Worm (Caenorhabditis elegans) whole organism, mixed stage, embryonic: Measurements from ENCODE around the gene ift-81.

Source experiments
- M03D4.4 ChIP-seq: sonication (generic microtip); optimal IDR thresholded peaks from 2 replicates; lab custom pipeline; 2017; ENCODE audit warnings: mild to moderate bottlenecking, missing genetic modification characterization, missing compliant biosample characterization
- bed-3 ChIP-seq: fragments of 200-800 bp; sonication (Bioruptor generic); optimal IDR thresholded peaks from 3 replicates; lab custom pipeline; 2018; ENCODE audit warnings: mild to moderate bottlenecking, missing genetic modification characterization, moderate library complexity, missing compliant biosample characterization
- blmp-1 ChIP-seq: fragments of 150-350 bp; optimal IDR thresholded peaks from 2 replicates; lab custom pipeline; 2014; ENCODE audit warnings: missing biosample characterization, missing genetic modification characterization
- ceh-39 ChIP-seq: fragments of 150-350 bp; optimal IDR thresholded peaks from 2 replicates; lab custom pipeline; 2014; ENCODE audit warnings: missing biosample characterization, missing genetic modification characterization
- ceh-43 ChIP-seq: fragments of 200-800 bp; sonication (Bioruptor generic); optimal IDR thresholded peaks from 2 replicates; lab custom pipeline; 2018; ENCODE audit warnings: mild to moderate bottlenecking, missing genetic modification characterization, moderate library complexity, missing compliant biosample characterization
- ceh-83 ChIP-seq: fragments of 200-800 bp; sonication (Bioruptor generic); optimal IDR thresholded peaks from 2 replicates; lab custom pipeline; 2018; ENCODE audit warnings: mild to moderate bottlenecking, missing genetic modification characterization, missing compliant biosample characterization
- ces-1 ChIP-seq: fragments of 150-350 bp; optimal IDR thresholded peaks from 2 replicates; lab custom pipeline; 2014; ENCODE audit warnings: missing biosample characterization, missing genetic modification reagents, missing genetic modification characterization
- cnd-1 ChIP-seq: fragments of 200-800 bp; sonication (Bioruptor generic); optimal IDR thresholded peaks from 2 replicates; lab custom pipeline; 2018; ENCODE audit warnings: mild to moderate bottlenecking, missing genetic modification characterization, missing compliant biosample characterization
- flh-1 ChIP-seq: fragments of 200-800 bp; sonication (Bioruptor generic); optimal IDR thresholded peaks from 2 replicates; lab custom pipeline; 2018; ENCODE audit warnings: mild to moderate bottlenecking, missing genetic modification characterization, moderate library complexity, missing compliant biosample characterization
- ham-2 ChIP-seq: fragments of 200-800 bp; sonication (Bioruptor generic); optimal IDR thresholded peaks from 2 replicates; lab custom pipeline; 2018; ENCODE audit warnings: mild to moderate bottlenecking, missing genetic modification characterization, missing compliant biosample characterization
- lin-13 ChIP-seq: fragments of 150-350 bp; optimal IDR thresholded peaks from 2 replicates; lab custom pipeline; 2014; ENCODE audit warnings: missing biosample characterization, missing genetic modification characterization
- lsy-2 ChIP-seq: fragments of 150-350 bp; optimal IDR thresholded peaks from 2 replicates; lab custom pipeline; 2014; ENCODE audit warnings: missing biosample characterization, missing genetic modification characterization
- mab-5 ChIP-seq: fragments of 150-350 bp; optimal IDR thresholded peaks from 2 replicates; lab custom pipeline; 2014; ENCODE audit warnings: missing biosample characterization, missing genetic modification characterization
- mep-1 ChIP-seq: fragments of 150-350 bp; optimal IDR thresholded peaks from 2 replicates; lab custom pipeline; 2017; ENCODE audit warnings: missing biosample characterization, missing genetic modification reagents, missing genetic modification characterization, inconsistent platforms
- mls-2 ChIP-seq: sonication (generic microtip); optimal IDR thresholded peaks from 2 replicates; lab custom pipeline; 2016; ENCODE audit warnings: mild to moderate bottlenecking, missing genetic modification characterization, moderate library complexity, missing compliant biosample characterization
- nhr-12 ChIP-seq: fragments of 150-350 bp; optimal IDR thresholded peaks from 2 replicates; lab custom pipeline; 2014; ENCODE audit warnings: missing biosample characterization, missing genetic modification characterization
- nhr-2 ChIP-seq: fragments of 150-350 bp; optimal IDR thresholded peaks from 2 replicates; lab custom pipeline; 2014; ENCODE audit warnings: missing biosample characterization, missing genetic modification characterization
- nhr-237 ChIP-seq: fragments of 150-350 bp; optimal IDR thresholded peaks from 2 replicates; lab custom pipeline; 2014; ENCODE audit warnings: missing biosample characterization, missing genetic modification characterization
- nhr-28 ChIP-seq: fragments of 150-350 bp; optimal IDR thresholded peaks from 2 replicates; lab custom pipeline; 2014; ENCODE audit warnings: missing biosample characterization, missing genetic modification characterization
- nhr-76 ChIP-seq: sonication (generic microtip); optimal IDR thresholded peaks from 2 replicates; lab custom pipeline; 2017; ENCODE audit warnings: missing biosample characterization, missing genetic modification characterization
- pha-4 ChIP-seq: fragments of 150-350 bp; optimal IDR thresholded peaks from 2 replicates; lab custom pipeline; 2018; ENCODE audit warnings: missing biosample characterization, missing genetic modification reagents, missing genetic modification characterization
- snpc-4 ChIP-seq: fragments of 150-350 bp; optimal IDR thresholded peaks from 2 replicates; lab custom pipeline; 2014; ENCODE audit warnings: missing biosample characterization, missing genetic modification characterization
- sptf-1 ChIP-seq: sonication (generic microtip); optimal IDR thresholded peaks from 2 replicates; lab custom pipeline; 2017; ENCODE audit warnings: mild to moderate bottlenecking, missing genetic modification characterization, moderate library complexity, missing compliant biosample characterization
- tbx-8 ChIP-seq: fragments of 200-800 bp; sonication (Bioruptor generic); optimal IDR thresholded peaks from 2 replicates; lab custom pipeline; 2018; ENCODE audit warnings: mild to moderate bottlenecking, missing genetic modification characterization, moderate library complexity, missing compliant biosample characterization
- unc-120 ChIP-seq: sonication (generic microtip); optimal IDR thresholded peaks from 2 replicates; lab custom pipeline; 2017; ENCODE audit warnings: missing genetic modification characterization, missing compliant biosample characterization; ENCODE audit not compliant: poor library complexity, severe bottlenecking
- unc-39 ChIP-seq: fragments of 150-350 bp; optimal IDR thresholded peaks from 2 replicates; lab custom pipeline; 2014; ENCODE audit warnings: missing biosample characterization, missing genetic modification characterization
- unc-62 ChIP-seq: fragments of 150-350 bp; optimal IDR thresholded peaks from 2 replicates; lab custom pipeline; 2014; ENCODE audit warnings: missing biosample characterization, missing genetic modification reagents, missing genetic modification characterization
- zip-8 ChIP-seq: fragments of 150-350 bp; optimal IDR thresholded peaks from 2 replicates; lab custom pipeline; 2014; ENCODE audit warnings: missing biosample characterization, missing genetic modification characterization
- ztf-11 ChIP-seq: fragments of 150-350 bp; optimal IDR thresholded peaks from 2 replicates; lab custom pipeline; 2014; ENCODE audit warnings: missing biosample characterization, missing genetic modification characterization

The ift-81 gene

DNA sequence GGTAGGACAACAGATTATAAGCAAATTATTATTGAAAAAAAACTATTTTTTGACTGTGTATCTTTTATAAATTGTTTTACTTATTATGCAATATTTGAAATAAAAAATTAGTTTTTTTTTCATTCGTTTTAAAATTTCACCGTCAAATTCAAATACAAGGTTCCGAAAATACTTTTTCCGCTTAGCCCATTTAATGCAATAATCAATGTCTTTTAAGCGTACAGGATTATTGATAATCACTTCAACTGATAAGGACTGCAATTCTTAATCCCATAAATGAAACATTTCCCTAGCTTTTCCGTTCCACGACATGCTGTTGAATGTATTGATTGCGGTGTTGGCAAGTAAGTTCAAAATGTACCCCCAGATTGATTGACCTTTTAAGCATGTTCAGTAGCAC is 41.4 kb upstream of the ift-81 start, which contains the start of gene nspg-12:
Gene nspg-12, plus strand, starts transcription at position 301 of the 400 bp plus-strand sequence.
- no peak for TF ChIP-seq cnd-1 (tag; lab: Kevin White, UChicago)
- TF ChIP-seq nhr-76 (tag; lab: Kevin White, UChicago): no peak
- no peak for TF ChIP-seq unc-120
- TF ChIP-seq unc-39 (tag; lab: Kevin White, UChicago): no peak
- TF ChIP-seq mls-2 (tag; lab: Kevin White, UChicago): no peak
- TF ChIP-seq ceh-43: no peak
- TF ChIP-seq ces-1 (GFP tag; lab: Kevin White, UChicago): no peak
- TF ChIP-seq ham-2 (GFP tag; lab: Kevin White, UChicago): no peak
- TF ChIP-seq mep-1: no peak
- no peak for TF ChIP-seq bed-3 (GFP tag; lab: Kevin White, UChicago)
- no peak for TF ChIP-seq sptf-1 (tag; lab: Kevin White, UChicago)
- no peak for TF ChIP-seq unc-62
- no peak for TF ChIP-seq tbx-8 (GFP tag; lab: Kevin White, UChicago)
- TF ChIP-seq M03D4.4 (tag; lab: Kevin White, UChicago): no peak
- TF ChIP-seq ceh-39 (tag; lab: Kevin White, UChicago): no peak
- no peak for TF ChIP-seq blmp-1
- TF ChIP-seq nhr-28: no peak
- no peak for TF ChIP-seq ztf-11 (tag; lab: Kevin White, UChicago)
- TF ChIP-seq, all 35 proteins: peak for 0

DNA sequence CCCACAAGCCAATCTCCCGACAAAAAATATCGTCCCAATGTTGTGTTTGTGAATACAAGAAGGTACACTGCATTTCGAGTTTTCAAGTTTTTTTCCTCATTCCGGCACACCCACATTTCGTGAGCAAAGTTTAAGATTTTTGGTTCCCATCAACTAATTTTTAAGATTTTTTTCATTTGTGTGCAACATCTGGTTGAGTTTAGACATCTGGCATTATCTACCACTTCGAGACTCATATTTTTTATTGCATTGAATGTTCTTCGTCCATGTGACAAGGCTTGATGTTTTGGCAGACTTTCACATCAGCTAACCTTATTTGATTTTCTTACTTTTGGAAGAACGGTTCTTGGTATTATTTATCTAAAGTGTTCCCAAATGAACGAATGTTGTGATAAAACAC is 38.0 kb upstream of the ift-81 start:
- no peak for TF ChIP-seq lsy-2 (tag; lab: Kevin White, UChicago)
- TF ChIP-seq unc-39 (tag; lab: Kevin White, UChicago): no peak
- no peak for TF ChIP-seq ceh-43
- no peak for TF ChIP-seq nhr-237 (tag; lab: Kevin White, UChicago)
- no peak for TF ChIP-seq M03D4.4 (tag; lab: Kevin White, UChicago)

DNA sequence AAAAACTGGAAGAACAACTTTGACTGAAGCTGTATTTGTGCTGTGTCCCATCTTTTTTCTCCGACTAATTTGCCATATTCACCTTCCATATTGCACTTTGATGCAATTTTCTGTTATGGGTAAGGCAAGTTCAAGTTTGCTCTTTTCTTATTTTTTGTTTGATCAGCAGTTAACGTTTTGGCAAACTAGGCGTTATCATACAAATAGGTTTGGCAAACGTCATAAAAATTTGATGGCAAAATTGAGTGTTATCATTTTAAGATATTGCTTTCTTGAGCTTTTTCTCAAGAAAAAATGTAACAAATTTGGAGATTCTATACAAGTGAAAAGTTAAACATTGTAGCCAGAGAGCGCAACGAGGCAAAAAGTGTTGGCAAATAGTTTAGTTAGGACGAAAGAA is 36.3 kb upstream of the ift-81 start:
- TF ChIP-seq flh-1 (GFP tag; lab: Kevin White, UChicago) (no peak), blmp-1 (no peak), M03D4.4 (tag; lab: Kevin White, UChicago) (no peak), mep-1 (no peak), ceh-43 (no peak), ces-1 (GFP tag; lab: Kevin White, UChicago) (no peak), pha-4 (tag; lab: Kevin White, UChicago) (no peak)
- TF ChIP-seq, all 35 proteins: peak for 0

DNA sequence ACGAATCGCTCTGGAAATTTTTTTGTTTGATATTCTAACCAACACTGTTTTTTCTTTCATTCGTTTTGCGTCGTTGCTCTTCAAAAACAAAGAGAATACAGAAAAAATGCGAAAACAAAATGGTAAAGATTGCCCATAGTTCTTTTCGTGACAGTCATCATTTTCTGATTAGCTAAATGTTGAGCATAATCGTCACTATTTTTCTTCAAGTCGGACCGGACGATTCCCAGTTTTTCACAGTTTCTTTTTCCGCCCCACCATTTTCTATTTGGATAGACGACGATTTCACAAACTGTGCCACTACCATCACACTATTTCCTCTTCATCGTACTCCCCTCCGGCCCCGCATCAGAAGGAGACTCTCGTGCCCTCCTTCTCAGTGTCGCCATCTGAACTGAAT is 34.8 kb upstream of the ift-81 start:
- TF ChIP-seq zip-8 (tag; lab: Kevin White, UChicago) (no peak), lin-13 (tag; lab: Kevin White, UChicago) (no peak), nhr-12 (tag; lab: Kevin White, UChicago) (no peak), unc-62 (no peak), ceh-83 (GFP tag; lab: Kevin White, UChicago) (no peak), mep-1 (no peak), ceh-39 (tag; lab: Kevin White, UChicago) (no peak), unc-120 (no peak), ces-1 (GFP tag; lab: Kevin White, UChicago) (no peak), nhr-2 (no peak), mab-5 (tag; lab: Kevin White, UChicago) (no peak), ceh-43 (no peak), bed-3 (GFP tag; lab: Kevin White, UChicago) (no peak), snpc-4 (tag; lab: Kevin White, UChicago) (no peak), M03D4.4 (tag; lab: Kevin White, UChicago) (no peak), lsy-2 (tag; lab: Kevin White, UChicago) (no peak), ztf-11 (tag; lab: Kevin White, UChicago) (no peak), nhr-76 (tag; lab: Kevin White, UChicago) (no peak), unc-39 (tag; lab: Kevin White, UChicago) (no peak)

DNA sequence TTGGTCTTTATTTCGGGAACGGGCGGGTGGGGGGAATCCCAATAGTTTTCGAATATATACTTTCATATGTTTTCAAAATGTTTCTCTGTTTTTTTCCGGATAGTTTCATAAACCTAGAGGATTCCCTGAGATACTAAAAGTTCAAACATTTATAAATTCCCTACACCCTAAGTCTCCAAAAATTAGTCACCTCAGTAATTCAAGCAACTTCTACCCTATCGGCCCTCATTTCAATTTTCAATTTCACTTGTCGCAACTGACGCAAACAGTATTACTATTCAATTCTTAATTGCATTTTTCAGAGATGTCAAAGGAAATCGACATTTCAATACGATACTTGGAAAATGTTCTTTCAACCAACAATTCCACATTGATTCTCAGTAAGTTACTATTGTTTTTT is 34.3 kb upstream of the ift-81 start, which contains the start of gene Y34B4A.4:
Gene Y34B4A.4, plus strand, starts transcription at position 301 of the 400 bp plus-strand sequence.
- TF ChIP-seq lsy-2 (tag; lab: Kevin White, UChicago) (no peak), cnd-1 (tag; lab: Kevin White, UChicago) (no peak), ztf-11 (tag; lab: Kevin White, UChicago) (no peak), mab-5 (tag; lab: Kevin White, UChicago) (no peak), ham-2 (GFP tag; lab: Kevin White, UChicago) (no peak), M03D4.4 (tag; lab: Kevin White, UChicago) (no peak), ceh-83 (GFP tag; lab: Kevin White, UChicago) (no peak), unc-120 (no peak), ces-1 (GFP tag; lab: Kevin White, UChicago) (no peak), bed-3 (GFP tag; lab: Kevin White, UChicago) (no peak), ceh-43 (no peak), nhr-2 (no peak), zip-8 (tag; lab: Kevin White, UChicago) (no peak)
